Worm (Caenorhabditis elegans): ENCODE results near the gene hmgr-1.

DNA sequence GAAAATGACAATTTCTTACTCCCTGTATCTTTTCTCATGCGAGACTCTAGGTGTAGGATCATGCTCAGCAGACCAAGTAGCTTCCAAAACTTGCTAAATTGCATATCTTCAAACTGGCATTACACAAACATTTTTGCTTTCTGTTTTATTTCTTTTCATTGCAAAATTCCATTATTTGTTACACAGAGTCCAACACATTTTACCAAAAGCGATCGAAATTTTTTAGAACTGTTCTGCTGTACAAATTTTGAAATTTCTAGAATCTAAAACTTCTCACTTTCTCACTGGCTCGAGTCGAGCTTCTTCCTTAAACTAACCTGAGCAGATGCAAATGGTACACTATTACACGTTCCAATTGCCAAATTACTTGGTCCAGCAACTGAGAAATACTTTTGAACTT lies 44.8 kb upstream of the hmgr-1 start:
- TF ChIP-seq sea-1 (GFP tag; conservative IDR thresholded peaks at IDR 0.05) = no peak
- TF ChIP-seq ama-1 (optimal IDR thresholded peaks at IDR 0.05) = no peak
- TF ChIP-seq tbx-37 (GFP tag; conservative IDR thresholded peaks at IDR 0.05) = no peak
- TF ChIP-seq F13C5.2 (tag; optimal IDR thresholded peaks at IDR 0.05) = no peak
- TF ChIP-seq ceh-36 (tag; optimal IDR thresholded peaks at IDR 0.05) = no peak

Measured in whole organism, early embryonic.